Fruit fly (Drosophila melanogaster) whole organism, embryonic: ENCODE results near the gene Wdr59.

ENCODE experiments used
- CG10267 ChIP-seq: fragments of 200-800 bp; sonication (Bioruptor generic); optimal IDR thresholded peaks from 2 replicates; lab custom pipeline; 2018; ENCODE audit warnings: missing biosample characterization, mild to moderate bottlenecking, missing genetic modification characterization, moderate library complexity
- CG10431 ChIP-seq: fragments of 200-800 bp; sonication (Bioruptor generic); optimal IDR thresholded peaks from 3 replicates; lab custom pipeline; 2018; ENCODE audit warnings: missing biosample characterization, mild to moderate bottlenecking, missing genetic modification characterization
- CG11085 ChIP-seq: fragments of 200-800 bp; sonication (Bioruptor generic); IDR thresholded peaks from 2 replicates; pipeline ENCODE4 v1.3.6; 2022; ENCODE audit warnings: missing biosample characterization, missing genetic modification characterization
- CG11093 ChIP-seq: fragments of 200-800 bp; sonication (Bioruptor generic); IDR thresholded peaks from 3 replicates; pipeline ENCODE4 v1.3.6; 2022; ENCODE audit warnings: missing biosample characterization, missing genetic modification characterization
- CG11247 ChIP-seq: fragments of 200-800 bp; sonication (Bioruptor generic); IDR thresholded peaks from 2 replicates; pipeline ENCODE4 v1.3.6; 2022; ENCODE audit warnings: missing biosample characterization, missing genetic modification characterization
- CG11504 ChIP-seq: fragments of 200-800 bp; sonication (Bioruptor generic); optimal IDR thresholded peaks from 3 replicates; lab custom pipeline; 2019; ENCODE audit warnings: missing biosample characterization, mild to moderate bottlenecking, missing genetic modification characterization, moderate library complexity
- CG12155 ChIP-seq: fragments of 200-800 bp; sonication (Bioruptor generic); optimal IDR thresholded peaks from 3 replicates; lab custom pipeline; 2016; ENCODE audit warnings: missing biosample characterization, missing genetic modification characterization
- CG13287 ChIP-seq: fragments of 200-800 bp; sonication (Bioruptor generic); IDR thresholded peaks from 2 replicates; pipeline ENCODE4 v1.3.6; 2022; ENCODE audit warnings: missing biosample characterization, missing genetic modification characterization; ENCODE audit not compliant: partially characterized antibody
- CG13894 ChIP-seq: fragments of 200-800 bp; sonication (Bioruptor generic); optimal IDR thresholded peaks from 3 replicates; lab custom pipeline; 2018; ENCODE audit warnings: missing biosample characterization, mild to moderate bottlenecking, missing genetic modification characterization, moderate library complexity
- CG15696 ChIP-seq: fragments of 200-800 bp; sonication (Bioruptor generic); optimal IDR thresholded peaks from 2 replicates; lab custom pipeline; 2019; ENCODE audit warnings: missing biosample characterization, mild to moderate bottlenecking, missing genetic modification characterization, moderate library complexity
- CG2199 ChIP-seq: fragments of 200-800 bp; sonication (Bioruptor generic); IDR thresholded peaks from 3 replicates; pipeline ENCODE4 v1.3.6; 2022; ENCODE audit warnings: missing biosample characterization, missing genetic modification characterization
- CG2889 ChIP-seq: fragments of 200-800 bp; sonication (Bioruptor generic); IDR thresholded peaks from 3 replicates; pipeline ENCODE4 v1.3.6; 2022; ENCODE audit warnings: missing biosample characterization, missing genetic modification characterization
- CG32772 ChIP-seq: fragments of 200-800 bp; sonication (Bioruptor generic); IDR thresholded peaks from 2 replicates; pipeline ENCODE4 v1.3.6; 2022; ENCODE audit warnings: missing biosample characterization, missing genetic modification characterization
- CTCF ChIP-seq: fragments of 200-800 bp; sonication (Bioruptor generic); optimal IDR thresholded peaks from 2 replicates; lab custom pipeline; 2017; ENCODE audit warnings: missing biosample characterization, mild to moderate bottlenecking, missing genetic modification characterization, moderate library complexity
- Dad ChIP-seq: fragments of 200-800 bp; sonication (Bioruptor generic); optimal IDR thresholded peaks from 3 replicates; lab custom pipeline; 2016; ENCODE audit warnings: missing biosample characterization, missing genetic modification characterization
- Doc3 ChIP-seq: fragments of 200-800 bp; sonication (Bioruptor generic); IDR thresholded peaks from 3 replicates; pipeline ENCODE4 v1.3.6; 2022; ENCODE audit warnings: missing biosample characterization, missing genetic modification characterization; ENCODE audit not compliant: partially characterized antibody
- Drgx ChIP-seq: fragments of 200-800 bp; sonication (Bioruptor generic); IDR thresholded peaks from 2 replicates; pipeline ENCODE4 v1.3.6; 2022; ENCODE audit warnings: missing biosample characterization, missing genetic modification characterization
- Fer2 ChIP-seq: fragments of 200-800 bp; sonication (Bioruptor generic); optimal IDR thresholded peaks from 2 replicates; lab custom pipeline; 2018; ENCODE audit warnings: missing biosample characterization, mild to moderate bottlenecking, missing genetic modification characterization, moderate library complexity
- GATAe ChIP-seq: fragments of 200-800 bp; sonication (Bioruptor generic); conservative IDR thresholded peaks from 2 replicates; pipeline ENCODE4 v1.3.6; 2022; ENCODE audit warnings: missing biosample characterization, missing genetic modification characterization
- Gsc ChIP-seq: fragments of 200-800 bp; sonication (Bioruptor generic); IDR thresholded peaks from 2 replicates; pipeline ENCODE4 v1.3.6; 2022; ENCODE audit warnings: missing biosample characterization, missing genetic modification characterization
- Hr3 ChIP-seq: fragments of 200-800 bp; sonication (Bioruptor generic); optimal IDR thresholded peaks from 3 replicates; lab custom pipeline; 2016; ENCODE audit warnings: missing biosample characterization, missing genetic modification characterization
- Hr51 ChIP-seq, 2 experiments: fragments of 200-800 bp; sonication (Bioruptor generic); optimal IDR thresholded peaks; 2 replicates in 1 of 2; 3 replicates in 1 of 2; lab custom pipeline; 2016 to 2018; ENCODE audit warnings: missing biosample characterization in 2 of 2, missing genetic modification characterization in 2 of 2, mild to moderate bottlenecking in 1 of 2, moderate library complexity in 1 of 2
- Mrtf ChIP-seq: fragments of 200-800 bp; sonication (Bioruptor generic); IDR thresholded peaks from 3 replicates; pipeline ENCODE4 v1.3.6; 2022; ENCODE audit warnings: missing biosample characterization, missing genetic modification characterization
- Neu2 ChIP-seq: fragments of 200-800 bp; sonication (Bioruptor generic); optimal IDR thresholded peaks from 3 replicates; lab custom pipeline; 2016; ENCODE audit warnings: missing biosample characterization, missing genetic modification characterization, borderline replicate concordance
- Oaz ChIP-seq: fragments of 200-800 bp; sonication (Bioruptor generic); IDR thresholded peaks from 2 replicates; pipeline ENCODE4 v1.3.6; 2022; ENCODE audit warnings: missing biosample characterization, missing genetic modification characterization
- Opbp ChIP-seq: fragments of 200-800 bp; sonication (Bioruptor generic); IDR thresholded peaks from 3 replicates; pipeline ENCODE4 v1.3.6; 2022; ENCODE audit warnings: missing biosample characterization, missing genetic modification characterization; ENCODE audit not compliant: partially characterized antibody
- Optix ChIP-seq: fragments of 200-800 bp; sonication (Bioruptor generic); IDR thresholded peaks from 3 replicates; pipeline ENCODE4 v1.3.6; 2022; ENCODE audit warnings: missing biosample characterization, missing genetic modification characterization
- PHDP ChIP-seq: fragments of 200-800 bp; sonication (Bioruptor generic); optimal IDR thresholded peaks from 3 replicates; lab custom pipeline; 2018; ENCODE audit warnings: missing biosample characterization, mild to moderate bottlenecking, missing genetic modification characterization, moderate library complexity
- Pdp1 ChIP-seq, 2 experiments: fragments of 200-800 bp; sonication (Bioruptor generic); optimal IDR thresholded peaks; 3 replicates each; lab custom pipeline; 2016; ENCODE audit warnings: missing biosample characterization in 2 of 2, missing genetic modification characterization in 2 of 2, mild to moderate bottlenecking in 1 of 2, moderate library complexity in 1 of 2
- Sox100B ChIP-seq: fragments of 200-800 bp; sonication (Bioruptor generic); optimal IDR thresholded peaks from 3 replicates; lab custom pipeline; 2018; ENCODE audit warnings: missing biosample characterization, mild to moderate bottlenecking, missing genetic modification characterization
- Spps ChIP-seq: fragments of 200-800 bp; sonication (Bioruptor generic); optimal IDR thresholded peaks from 2 replicates; lab custom pipeline; 2018; ENCODE audit warnings: missing biosample characterization, mild to moderate bottlenecking, missing genetic modification characterization
- al ChIP-seq: fragments of 200-800 bp; sonication (Bioruptor generic); IDR thresholded peaks from 2 replicates; pipeline ENCODE4 v1.3.6; 2022; ENCODE audit warnings: missing biosample characterization, missing genetic modification characterization
- ash1 ChIP-seq: fragments of 200-800 bp; sonication (Bioruptor generic); optimal IDR thresholded peaks from 2 replicates; lab custom pipeline; 2018; ENCODE audit warnings: missing biosample characterization, mild to moderate bottlenecking, missing genetic modification characterization
- cad ChIP-seq: fragments of >200 bp; optimal IDR thresholded peaks from 2 replicates; lab custom pipeline; 2017; ENCODE audit warnings: missing biosample characterization, missing genetic modification characterization
- cg ChIP-seq: fragments of 200-800 bp; sonication (Bioruptor generic); optimal IDR thresholded peaks from 3 replicates; lab custom pipeline; 2019; ENCODE audit warnings: missing biosample characterization, mild to moderate bottlenecking, missing genetic modification characterization, moderate library complexity
- dmrt99B ChIP-seq: fragments of 200-800 bp; sonication (Bioruptor generic); optimal IDR thresholded peaks from 2 replicates; lab custom pipeline; 2018; ENCODE audit warnings: missing biosample characterization, mild to moderate bottlenecking, missing genetic modification characterization, moderate library complexity
- dysf ChIP-seq: fragments of 200-800 bp; sonication (Bioruptor generic); IDR thresholded peaks from 3 replicates; pipeline ENCODE4 v1.3.6; 2022; ENCODE audit warnings: missing biosample characterization, missing genetic modification characterization
- en ChIP-seq: fragments of 200-800 bp; sonication (Bioruptor generic); optimal IDR thresholded peaks from 2 replicates; lab custom pipeline; 2016; ENCODE audit warnings: missing biosample characterization, missing genetic modification characterization
- eve ChIP-seq, 2 experiments: fragments of >200 bp; optimal IDR thresholded peaks; 2 replicates each; lab custom pipeline; 2017; ENCODE audit warnings: missing biosample characterization in 2 of 2, missing genetic modification characterization in 2 of 2
- eyg ChIP-seq: fragments of 200-800 bp; sonication (Bioruptor generic); optimal IDR thresholded peaks from 3 replicates; lab custom pipeline; 2016; ENCODE audit warnings: missing biosample characterization, missing genetic modification characterization
- ftz-f1 ChIP-seq: fragments of 200-800 bp; sonication (Bioruptor generic); optimal IDR thresholded peaks from 2 replicates; lab custom pipeline; 2016; ENCODE audit warnings: missing biosample characterization, missing genetic modification characterization
- grn ChIP-seq: fragments of 200-800 bp; sonication (Bioruptor generic); optimal IDR thresholded peaks from 3 replicates; lab custom pipeline; 2017; ENCODE audit warnings: missing biosample characterization, missing genetic modification characterization
- gsb ChIP-seq: fragments of 200-800 bp; sonication (Bioruptor generic); IDR thresholded peaks from 2 replicates; pipeline ENCODE4 v1.3.6; 2022; ENCODE audit warnings: missing biosample characterization, missing genetic modification characterization
- lab ChIP-seq: fragments of 200-800 bp; sonication (Bioruptor generic); optimal IDR thresholded peaks from 3 replicates; lab custom pipeline; 2017; ENCODE audit warnings: missing biosample characterization, missing genetic modification characterization, mild to moderate bottlenecking, moderate library complexity, missing genetic modification reagents
- lmd ChIP-seq: fragments of 200-800 bp; sonication (Bioruptor generic); IDR thresholded peaks from 2 replicates; pipeline ENCODE4 v1.3.6; 2022; ENCODE audit warnings: missing biosample characterization, missing genetic modification characterization
- luna ChIP-seq: fragments of 200-800 bp; sonication (Bioruptor generic); optimal IDR thresholded peaks from 2 replicates; lab custom pipeline; 2016; ENCODE audit warnings: missing biosample characterization, missing genetic modification characterization
- ranshi ChIP-seq: fragments of 200-800 bp; sonication (Bioruptor generic); IDR thresholded peaks from 2 replicates; pipeline ENCODE4 v1.3.6; 2022; ENCODE audit warnings: missing biosample characterization, missing genetic modification characterization
- slbo ChIP-seq: fragments of 200-800 bp; sonication (Bioruptor generic); IDR thresholded peaks from 2 replicates; pipeline ENCODE4 v1.3.6; 2022; ENCODE audit warnings: missing biosample characterization, missing genetic modification characterization
- vvl ChIP-seq: fragments of 200-800 bp; sonication (Bioruptor generic); IDR thresholded peaks from 2 replicates; pipeline ENCODE4 v1.3.6; 2022; ENCODE audit warnings: missing biosample characterization, missing genetic modification characterization
- wdn ChIP-seq: fragments of 200-800 bp; sonication (Bioruptor generic); IDR thresholded peaks from 2 replicates; pipeline ENCODE4 v1.3.6; 2022; ENCODE audit warnings: missing biosample characterization, missing genetic modification characterization

The Wdr59 gene

dm6 chr2L:11057333-11058110 lies 33.7 kb upstream of the Wdr59 start (continued):
- TF ChIP-seq luna (no peak), CG2199 (GFP tag; lab: Robert Waterston, UW) (no peak), vvl (peak; percentile 67; the same call in 1 of the 2 replicates), CG10267 (tag; lab: Kevin White, UChicago) (peak; percentile 84), CG2889 (GFP tag; lab: Robert Waterston, UW) (peak; percentile 39; the same call in 1 of the 3 replicates), Opbp (GFP tag; lab: Robert Waterston, UW) (no peak), CG13894 (no peak), Oaz (peak; percentile 35; the same call in 1 of the 2 replicates), Drgx (GFP tag; lab: Robert Waterston, UW) (no peak; the same call in 1 of the 2 replicates), Hr3 (GFP tag; lab: Kevin White, UChicago) (peak; percentile 79), Pdp1 (GFP tag; optimal IDR thresholded peaks at IDR 0.05; lab: Kevin White, UChicago) (peak; percentile 72 to 79), GATAe (GFP tag; lab: Robert Waterston, UW) (peak; percentile 89), lmd (GFP tag; lab: Robert Waterston, UW) (peak; percentile 88), PHDP (tag; lab: Kevin White, UChicago) (peak; percentile 69), Gsc (no peak), slbo (GFP tag; lab: Robert Waterston, UW) (peak; percentile 89), dysf (GFP tag; lab: Robert Waterston, UW) (peak; percentile 87), CG11247 (GFP tag; lab: Robert Waterston, UW) (peak; percentile 72), Doc3 (no peak), CTCF (GFP tag; lab: Kevin White, UChicago) (peak; percentile 2), CG15696 (tag; lab: Kevin White, UChicago) (no peak), dmrt99B (tag; lab: Kevin White, UChicago) (peak; percentile 91), Mrtf (GFP tag; lab: Robert Waterston, UW) (peak; percentile 81), gsb (GFP tag; lab: Robert Waterston, UW) (0 out of 2 replicates have a peak, but pooled peaks have one; percentile 12), Fer2 (tag; lab: Kevin White, UChicago) (peak; percentile 23), eyg (no peak), Sox100B (peak; percentile 94), Spps (tag; lab: Kevin White, UChicago) (peak; percentile 1), wdn (peak; percentile 64), Optix (GFP tag; lab: Robert Waterston, UW) (peak; percentile 84), eve (GFP tag; optimal IDR thresholded peaks at IDR 0.05; lab: Kevin White, UChicago) (peak in 1 of 2 experiments; percentile 85), Hr51 (GFP tag; optimal IDR thresholded peaks at IDR 0.05; lab: Kevin White, UChicago) (peak; percentile 24 to 79), Dad (GFP tag; lab: Kevin White, UChicago) (peak; percentile 52), grn (GFP tag; lab: Kevin White, UChicago) (peak; percentile 94), Neu2 (GFP tag; lab: Kevin White, UChicago) (no peak), CG10431 (GFP tag; lab: Kevin White, UChicago) (peak; percentile 3), cad (GFP tag; lab: Kevin White, UChicago) (no peak), ash1 (no peak), ftz-f1 (GFP tag; lab: Kevin White, UChicago) (no peak), CG11085 (GFP tag; lab: Robert Waterston, UW) (peak; percentile 26), CG11504 (peak; percentile 87), CG13287 (peak; percentile 26; the same call in 1 of the 2 replicates), CG12155 (GFP tag; lab: Kevin White, UChicago) (peak; percentile 44), CG32772 (peak; percentile 63), lab (GFP tag; lab: Kevin White, UChicago) (peak; percentile 35), al (GFP tag; lab: Robert Waterston, UW) (peak; percentile 72), CG11093 (GFP tag; lab: Robert Waterston, UW) (peak; percentile 55; the same call in 2 of the 3 replicates), en (no peak), cg (GFP tag; lab: Kevin White, UChicago) (no peak), ranshi (GFP tag; lab: Robert Waterston, UW) (peak; percentile 33)
